Worm (Caenorhabditis elegans): ENCODE results near the gene C47E8.3.

C47E8.3 gene

ce11 chrV:14680014-14680413 is at the start of gene C47E8.3:
C47E8.3 (plus strand) TSS chrV:14680314.
- TF ChIP-seq M03D4.4 (tag; optimal IDR thresholded peaks at IDR 0.05) (no peak), mls-2 (tag; optimal IDR thresholded peaks at IDR 0.05) (no peak), blmp-1 (tag; optimal IDR thresholded peaks at IDR 0.05) (no peak), lsy-2 (tag; optimal IDR thresholded peaks at IDR 0.05) (no peak), nhr-12 (tag; optimal IDR thresholded peaks at IDR 0.05) (no peak), sem-2 (GFP tag; optimal IDR thresholded peaks at IDR 0.05) (no peak), lin-13 (tag; optimal IDR thresholded peaks at IDR 0.05) (no peak), nhr-28 (tag; optimal IDR thresholded peaks at IDR 0.05) (no peak), sptf-1 (tag; optimal IDR thresholded peaks at IDR 0.05) (no peak), pha-4 (tag; optimal IDR thresholded peaks at IDR 0.05) (no peak), zip-8 (tag; optimal IDR thresholded peaks at IDR 0.05) (no peak), tbx-8 (GFP tag; optimal IDR thresholded peaks at IDR 0.05) (no peak), ztf-11 (tag; optimal IDR thresholded peaks at IDR 0.05) (no peak), nhr-76 (tag; optimal IDR thresholded peaks at IDR 0.05) (no peak), elt-1 (tag; optimal IDR thresholded peaks at IDR 0.05; ENCODE audit: borderline replicate concordance, insufficient read depth) (no peak), ceh-83 (GFP tag; optimal IDR thresholded peaks at IDR 0.05) (no peak)

DNA sequence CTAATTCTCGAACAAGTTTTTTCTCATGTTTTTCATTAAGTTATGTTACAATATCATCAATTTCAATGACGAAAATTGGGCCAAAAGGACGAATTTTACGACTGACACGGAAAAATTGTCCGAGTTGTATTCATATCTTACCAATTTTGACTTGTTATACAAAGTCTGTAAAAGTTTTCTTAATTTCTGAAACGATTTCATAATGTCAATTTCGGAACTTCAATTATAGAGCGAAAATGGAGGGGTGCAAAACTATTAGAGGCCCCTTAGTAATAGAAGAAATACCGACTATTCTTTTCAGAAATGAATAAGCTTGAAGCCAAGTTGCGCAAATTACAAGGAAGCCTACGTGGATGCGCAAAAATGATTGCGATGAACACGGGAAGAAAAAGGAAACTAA is 48.5 kb upstream of the C47E8.3 start, which contains the start of gene F43D2.3:
Gene F43D2.3, plus strand, starts transcription at position 301 of the 400 bp plus-strand sequence.
- TF ChIP-seq lin-32 (GFP tag; optimal IDR thresholded peaks at IDR 0.05): no peak
- TF ChIP-seq tbx-8 (GFP tag; optimal IDR thresholded peaks at IDR 0.05): no peak

DNA sequence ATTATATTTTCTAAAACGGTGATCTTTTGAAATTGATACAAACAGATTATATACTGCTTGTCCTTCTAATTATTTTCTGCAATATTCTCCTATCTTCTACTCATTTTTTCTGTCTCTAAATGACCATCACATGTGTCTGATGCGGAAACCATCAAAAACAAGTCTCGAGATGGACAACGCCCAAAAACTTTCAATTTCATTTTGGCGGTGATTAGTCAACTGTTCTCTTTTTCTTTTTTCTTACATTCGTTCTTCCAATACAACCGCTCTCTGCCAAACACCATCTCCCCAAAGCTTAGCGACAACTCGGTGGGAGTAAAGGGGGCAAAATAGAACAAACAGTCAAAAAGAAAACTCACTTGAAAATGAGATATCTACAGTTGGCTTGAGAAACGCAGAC is 46.8 kb upstream of the C47E8.3 start:
- TF ChIP-seq ces-1 (GFP tag; optimal IDR thresholded peaks at IDR 0.05) (no peak), bed-3 (GFP tag; optimal IDR thresholded peaks at IDR 0.05) (no peak), unc-39 (tag; optimal IDR thresholded peaks at IDR 0.05) (no peak), lsy-2 (tag; optimal IDR thresholded peaks at IDR 0.05) (no peak), mab-5 (tag; optimal IDR thresholded peaks at IDR 0.05) (no peak), pha-4 (tag; optimal IDR thresholded peaks at IDR 0.05) (no peak), unc-62 (GFP tag; optimal IDR thresholded peaks at IDR 0.05) (no peak), ham-2 (GFP tag; optimal IDR thresholded peaks at IDR 0.05) (no peak), zip-8 (tag; optimal IDR thresholded peaks at IDR 0.05) (no peak), nhr-237 (tag; optimal IDR thresholded peaks at IDR 0.05) (no peak), nhr-76 (tag; optimal IDR thresholded peaks at IDR 0.05) (no peak), nhr-2 (tag; optimal IDR thresholded peaks at IDR 0.05) (no peak), elt-3 (tag; optimal IDR thresholded peaks at IDR 0.05) (no peak), ceh-39 (tag; optimal IDR thresholded peaks at IDR 0.05) (no peak), mls-2 (tag; optimal IDR thresholded peaks at IDR 0.05) (no peak), elt-1 (tag; optimal IDR thresholded peaks at IDR 0.05; ENCODE audit: borderline replicate concordance, insufficient read depth) (no peak)

ce11 chrV:14635119-14635518 is 45.0 kb upstream of the C47E8.3 start, which contains the start of gene F43D2.6:
F43D2.6 (minus strand) TSS chrV:14635180.
- no peak for TF ChIP-seq ham-2 (GFP tag; optimal IDR thresholded peaks at IDR 0.05)
- TF ChIP-seq drap-1 (GFP tag; optimal IDR thresholded peaks at IDR 0.05): no peak
- no peak for TF ChIP-seq pha-4 (tag; optimal IDR thresholded peaks at IDR 0.05)
- TF ChIP-seq lin-32 (GFP tag; optimal IDR thresholded peaks at IDR 0.05): no peak
- TF ChIP-seq mab-5 (tag; optimal IDR thresholded peaks at IDR 0.05): no peak
- no peak for TF ChIP-seq unc-39 (tag; optimal IDR thresholded peaks at IDR 0.05)
- TF ChIP-seq nhr-76 (tag; optimal IDR thresholded peaks at IDR 0.05): no peak
- TF ChIP-seq nhr-28 (tag; optimal IDR thresholded peaks at IDR 0.05): no peak
- no peak for TF ChIP-seq tbx-8 (GFP tag; optimal IDR thresholded peaks at IDR 0.05)
- TF ChIP-seq mls-2 (tag; optimal IDR thresholded peaks at IDR 0.05): no peak
- TF ChIP-seq blmp-1 (tag; optimal IDR thresholded peaks at IDR 0.05): no peak
- TF ChIP-seq nhr-237 (tag; optimal IDR thresholded peaks at IDR 0.05): no peak
- TF ChIP-seq unc-120 (tag; optimal IDR thresholded peaks at IDR 0.05; ENCODE audit: poor library complexity, severe bottlenecking): no peak
- TF ChIP-seq hlh-1 (tag; optimal IDR thresholded peaks at IDR 0.05): no peak

ce11 chrV:14638075-14638474 is 42.0 kb upstream of the C47E8.3 start:
- no peak for TF ChIP-seq nhr-237 (tag; optimal IDR thresholded peaks at IDR 0.05)
- TF ChIP-seq nhr-76 (tag; optimal IDR thresholded peaks at IDR 0.05): no peak
- no peak for TF ChIP-seq ces-1 (GFP tag; optimal IDR thresholded peaks at IDR 0.05)
- no peak for TF ChIP-seq elt-3 (tag; optimal IDR thresholded peaks at IDR 0.05)
- TF ChIP-seq lsy-2 (tag; optimal IDR thresholded peaks at IDR 0.05): no peak
- TF ChIP-seq hlh-1 (tag; optimal IDR thresholded peaks at IDR 0.05): no peak
- no peak for TF ChIP-seq tbx-8 (GFP tag; optimal IDR thresholded peaks at IDR 0.05)
- TF ChIP-seq elt-1 (tag; optimal IDR thresholded peaks at IDR 0.05; ENCODE audit: borderline replicate concordance, insufficient read depth): no peak
- TF ChIP-seq mls-2 (tag; optimal IDR thresholded peaks at IDR 0.05): no peak
- no peak for TF ChIP-seq mab-5 (tag; optimal IDR thresholded peaks at IDR 0.05)
- no peak for TF ChIP-seq blmp-1 (tag; optimal IDR thresholded peaks at IDR 0.05)
- TF ChIP-seq zip-8 (tag; optimal IDR thresholded peaks at IDR 0.05): no peak
- no peak for TF ChIP-seq M03D4.4 (tag; optimal IDR thresholded peaks at IDR 0.05)
- TF ChIP-seq bed-3 (GFP tag; optimal IDR thresholded peaks at IDR 0.05): no peak
- TF ChIP-seq sptf-1 (tag; optimal IDR thresholded peaks at IDR 0.05): no peak

Data from whole organism, mixed stage, embryonic.